Worm (Caenorhabditis elegans) whole organism, mixed stage, embryonic: ENCODE data around the gene R07E3.4.

ENCODE experiments used
- M03D4.4 ChIP-seq: sonication (generic microtip); optimal IDR thresholded peaks from 2 replicates; lab custom pipeline; 2017; ENCODE audit warnings: mild to moderate bottlenecking, missing genetic modification characterization, missing compliant biosample characterization
- bed-3 ChIP-seq: fragments of 200-800 bp; sonication (Bioruptor generic); optimal IDR thresholded peaks from 3 replicates; lab custom pipeline; 2018; ENCODE audit warnings: mild to moderate bottlenecking, missing genetic modification characterization, moderate library complexity, missing compliant biosample characterization
- blmp-1 ChIP-seq: fragments of 150-350 bp; optimal IDR thresholded peaks from 2 replicates; lab custom pipeline; 2014; ENCODE audit warnings: missing biosample characterization, missing genetic modification characterization
- ceh-39 ChIP-seq: fragments of 150-350 bp; optimal IDR thresholded peaks from 2 replicates; lab custom pipeline; 2014; ENCODE audit warnings: missing biosample characterization, missing genetic modification characterization
- ceh-43 ChIP-seq: fragments of 200-800 bp; sonication (Bioruptor generic); optimal IDR thresholded peaks from 2 replicates; lab custom pipeline; 2018; ENCODE audit warnings: mild to moderate bottlenecking, missing genetic modification characterization, moderate library complexity, missing compliant biosample characterization
- ceh-83 ChIP-seq: fragments of 200-800 bp; sonication (Bioruptor generic); optimal IDR thresholded peaks from 2 replicates; lab custom pipeline; 2018; ENCODE audit warnings: mild to moderate bottlenecking, missing genetic modification characterization, missing compliant biosample characterization
- ces-1 ChIP-seq: fragments of 150-350 bp; optimal IDR thresholded peaks from 2 replicates; lab custom pipeline; 2014; ENCODE audit warnings: missing biosample characterization, missing genetic modification reagents, missing genetic modification characterization
- cnd-1 ChIP-seq: fragments of 200-800 bp; sonication (Bioruptor generic); optimal IDR thresholded peaks from 2 replicates; lab custom pipeline; 2018; ENCODE audit warnings: mild to moderate bottlenecking, missing genetic modification characterization, missing compliant biosample characterization
- drap-1 ChIP-seq: fragments of 200-800 bp; sonication (Bioruptor generic); optimal IDR thresholded peaks from 3 replicates; lab custom pipeline; 2018; ENCODE audit warnings: mild to moderate bottlenecking, missing genetic modification characterization, missing compliant biosample characterization
- elt-3 ChIP-seq: fragments of 150-350 bp; optimal IDR thresholded peaks from 2 replicates; lab custom pipeline; 2014; ENCODE audit warnings: missing biosample characterization, missing genetic modification characterization
- flh-1 ChIP-seq: fragments of 200-800 bp; sonication (Bioruptor generic); optimal IDR thresholded peaks from 2 replicates; lab custom pipeline; 2018; ENCODE audit warnings: mild to moderate bottlenecking, missing genetic modification characterization, moderate library complexity, missing compliant biosample characterization
- ham-2 ChIP-seq: fragments of 200-800 bp; sonication (Bioruptor generic); optimal IDR thresholded peaks from 2 replicates; lab custom pipeline; 2018; ENCODE audit warnings: mild to moderate bottlenecking, missing genetic modification characterization, missing compliant biosample characterization
- hlh-1 ChIP-seq: fragments of 150-350 bp; optimal IDR thresholded peaks from 2 replicates; lab custom pipeline; 2014; ENCODE audit warnings: missing biosample characterization, missing genetic modification reagents, missing genetic modification characterization
- lin-32 ChIP-seq: fragments of 200-800 bp; sonication (Bioruptor generic); optimal IDR thresholded peaks from 2 replicates; lab custom pipeline; 2018; ENCODE audit warnings: mild to moderate bottlenecking, missing genetic modification characterization, missing compliant biosample characterization
- lsy-2 ChIP-seq: fragments of 150-350 bp; optimal IDR thresholded peaks from 2 replicates; lab custom pipeline; 2014; ENCODE audit warnings: missing biosample characterization, missing genetic modification characterization
- mab-5 ChIP-seq: fragments of 150-350 bp; optimal IDR thresholded peaks from 2 replicates; lab custom pipeline; 2014; ENCODE audit warnings: missing biosample characterization, missing genetic modification characterization
- mep-1 ChIP-seq: fragments of 150-350 bp; optimal IDR thresholded peaks from 2 replicates; lab custom pipeline; 2017; ENCODE audit warnings: missing biosample characterization, missing genetic modification reagents, missing genetic modification characterization, inconsistent platforms
- mls-2 ChIP-seq: sonication (generic microtip); optimal IDR thresholded peaks from 2 replicates; lab custom pipeline; 2016; ENCODE audit warnings: mild to moderate bottlenecking, missing genetic modification characterization, moderate library complexity, missing compliant biosample characterization
- nhr-2 ChIP-seq: fragments of 150-350 bp; optimal IDR thresholded peaks from 2 replicates; lab custom pipeline; 2014; ENCODE audit warnings: missing biosample characterization, missing genetic modification characterization
- nhr-237 ChIP-seq: fragments of 150-350 bp; optimal IDR thresholded peaks from 2 replicates; lab custom pipeline; 2014; ENCODE audit warnings: missing biosample characterization, missing genetic modification characterization
- nhr-28 ChIP-seq: fragments of 150-350 bp; optimal IDR thresholded peaks from 2 replicates; lab custom pipeline; 2014; ENCODE audit warnings: missing biosample characterization, missing genetic modification characterization
- pha-4 ChIP-seq: fragments of 150-350 bp; optimal IDR thresholded peaks from 2 replicates; lab custom pipeline; 2018; ENCODE audit warnings: missing biosample characterization, missing genetic modification reagents, missing genetic modification characterization
- sem-2 ChIP-seq: fragments of 200-800 bp; sonication (Bioruptor generic); optimal IDR thresholded peaks from 2 replicates; lab custom pipeline; 2018; ENCODE audit warnings: mild to moderate bottlenecking, missing genetic modification characterization, missing compliant biosample characterization
- snpc-4 ChIP-seq: fragments of 150-350 bp; optimal IDR thresholded peaks from 2 replicates; lab custom pipeline; 2014; ENCODE audit warnings: missing biosample characterization, missing genetic modification characterization
- sptf-1 ChIP-seq: sonication (generic microtip); optimal IDR thresholded peaks from 2 replicates; lab custom pipeline; 2017; ENCODE audit warnings: mild to moderate bottlenecking, missing genetic modification characterization, moderate library complexity, missing compliant biosample characterization
- tbx-8 ChIP-seq: fragments of 200-800 bp; sonication (Bioruptor generic); optimal IDR thresholded peaks from 2 replicates; lab custom pipeline; 2018; ENCODE audit warnings: mild to moderate bottlenecking, missing genetic modification characterization, moderate library complexity, missing compliant biosample characterization
- unc-120 ChIP-seq: sonication (generic microtip); optimal IDR thresholded peaks from 2 replicates; lab custom pipeline; 2017; ENCODE audit warnings: missing genetic modification characterization, missing compliant biosample characterization; ENCODE audit not compliant: poor library complexity, severe bottlenecking
- unc-39 ChIP-seq: fragments of 150-350 bp; optimal IDR thresholded peaks from 2 replicates; lab custom pipeline; 2014; ENCODE audit warnings: missing biosample characterization, missing genetic modification characterization
- unc-62 ChIP-seq: fragments of 150-350 bp; optimal IDR thresholded peaks from 2 replicates; lab custom pipeline; 2014; ENCODE audit warnings: missing biosample characterization, missing genetic modification reagents, missing genetic modification characterization
- zip-8 ChIP-seq: fragments of 150-350 bp; optimal IDR thresholded peaks from 2 replicates; lab custom pipeline; 2014; ENCODE audit warnings: missing biosample characterization, missing genetic modification characterization
- ztf-11 ChIP-seq: fragments of 150-350 bp; optimal IDR thresholded peaks from 2 replicates; lab custom pipeline; 2014; ENCODE audit warnings: missing biosample characterization, missing genetic modification characterization

The R07E3.4 gene

ce11 chrX:10333301-10333854 lies at the start of gene R07E3.4:
Gene R07E3.4 (minus strand): TSS chrX:10333351.
- TF ChIP-seq zip-8 (tag; lab: Kevin White, UChicago) (no peak), hlh-1 (tag; lab: Kevin White, UChicago) (peak; percentile 2)

- no peak for TF ChIP-seq unc-62 (GFP tag; lab: Kevin White, UChicago)
- no peak for TF ChIP-seq cnd-1
- no peak for TF ChIP-seq ceh-83 (GFP tag; lab: Kevin White, UChicago)
- TF ChIP-seq ceh-39 (tag; lab: Kevin White, UChicago) = no peak
- TF ChIP-seq ztf-11 = no peak
- TF ChIP-seq bed-3 (GFP tag; lab: Kevin White, UChicago) = no peak
- no peak for TF ChIP-seq nhr-28 (tag; lab: Kevin White, UChicago)
- TF ChIP-seq, all 35 proteins: peak for 0
These were observed 46.5 kb upstream of the R07E3.4 start, which contains the start of gene rme-4 for ce11 chrX:10379678-10380077. Gene rme-4 (minus strand): TSS chrX:10379845.

- TF ChIP-seq elt-3 (no peak), drap-1 (peak; percentile 45), nhr-2 (tag; lab: Kevin White, UChicago) (no peak), ceh-39 (tag; lab: Kevin White, UChicago) (no peak), ces-1 (GFP tag; lab: Kevin White, UChicago) (peak; percentile 79), flh-1 (GFP tag; lab: Kevin White, UChicago) (no peak), mab-5 (tag; lab: Kevin White, UChicago) (no peak), hlh-1 (tag; lab: Kevin White, UChicago) (peak; percentile 39), M03D4.4 (tag; lab: Kevin White, UChicago) (peak; percentile 27), blmp-1 (tag; lab: Kevin White, UChicago) (no peak), sptf-1 (peak; percentile 77), pha-4 (tag; lab: Kevin White, UChicago) (peak; percentile 39), lin-32 (no peak), ham-2 (GFP tag; lab: Kevin White, UChicago) (no peak), unc-62 (GFP tag; lab: Kevin White, UChicago) (peak; percentile 78), lsy-2 (tag; lab: Kevin White, UChicago) (peak; percentile 54), mep-1 (tag; lab: Kevin White, UChicago) (peak; percentile 76), unc-120 (tag; lab: Kevin White, UChicago) (peak; percentile 82), nhr-28 (tag; lab: Kevin White, UChicago) (no peak), ceh-43 (GFP tag; lab: Kevin White, UChicago) (no peak), snpc-4 (no peak), ztf-11 (peak; percentile 27), nhr-237 (tag; lab: Kevin White, UChicago) (peak; percentile 91)
These were observed 44.5 kb upstream of the R07E3.4 start for ce11 chrX:10377663-10378062.

- TF ChIP-seq sptf-1 (no peak), nhr-237 (tag; lab: Kevin White, UChicago) (no peak), unc-62 (GFP tag; lab: Kevin White, UChicago) (no peak), tbx-8 (GFP tag; lab: Kevin White, UChicago) (no peak), mab-5 (tag; lab: Kevin White, UChicago) (no peak), mep-1 (tag; lab: Kevin White, UChicago) (no peak), lin-32 (no peak), unc-39 (tag; lab: Kevin White, UChicago) (no peak), ceh-83 (GFP tag; lab: Kevin White, UChicago) (no peak), sem-2 (GFP tag; lab: Kevin White, UChicago) (no peak), mls-2 (tag; lab: Kevin White, UChicago) (no peak), flh-1 (GFP tag; lab: Kevin White, UChicago) (no peak), ceh-43 (GFP tag; lab: Kevin White, UChicago) (no peak), elt-3 (no peak), pha-4 (tag; lab: Kevin White, UChicago) (no peak), bed-3 (GFP tag; lab: Kevin White, UChicago) (no peak), snpc-4 (no peak), hlh-1 (tag; lab: Kevin White, UChicago) (no peak), M03D4.4 (tag; lab: Kevin White, UChicago) (no peak)
These were observed 43.8 kb upstream of the R07E3.4 start for ce11 chrX:10376989-10377388.

- TF ChIP-seq hlh-1 (tag; lab: Kevin White, UChicago) = no peak
- no peak for TF ChIP-seq tbx-8 (GFP tag; lab: Kevin White, UChicago)
- TF ChIP-seq ztf-11 = no peak
These were observed 40.4 kb upstream of the R07E3.4 start for ce11 chrX:10373581-10373980.
